Fruit fly (Drosophila melanogaster): ENCODE results near the gene Cpsf100.

- TF ChIP-seq CG6792 (GFP tag; optimal IDR thresholded peaks at IDR 0.05), result no peak
- TF ChIP-seq CG16779 (tag; optimal IDR thresholded peaks at IDR 0.05), result peak; percentile 48
- TF ChIP-seq CG8119 (GFP tag; IDR thresholded peaks at IDR 0.05), result no peak
- no peak for TF ChIP-seq eg (GFP tag; IDR thresholded peaks at IDR 0.05)
- TF ChIP-seq CG8319 (GFP tag; optimal IDR thresholded peaks at IDR 0.05), result no peak
- TF ChIP-seq acj6 (GFP tag; optimal IDR thresholded peaks at IDR 0.05), result no peak
- no peak for TF ChIP-seq CG3032 (tag; optimal IDR thresholded peaks at IDR 0.05)
- no peak for TF ChIP-seq Met (GFP tag; optimal IDR thresholded peaks at IDR 0.05)
- TF ChIP-seq OdsH (GFP tag; optimal IDR thresholded peaks at IDR 0.05), result no peak
- no peak for TF ChIP-seq Lpt (GFP tag; optimal IDR thresholded peaks at IDR 0.05)
- no peak for TF ChIP-seq Sox102F (GFP tag; optimal IDR thresholded peaks at IDR 0.05)
Measured at dm6 chr3R:29062717-29063206, 28.4 kb downstream of the Cpsf100 start, which contains the start of the genes Cul5 and Bicra.
